Worm (Caenorhabditis elegans) whole organism, L3 larva: Measurements from ENCODE around the gene R08D7.4.

Source experiments
- ceh-16 ChIP-seq: sonication (generic microtip); optimal IDR thresholded peaks from 2 replicates; lab custom pipeline; 2017; ENCODE audit warnings: missing biosample characterization, missing genetic modification characterization
- lsy-12 ChIP-seq: sonication (generic microtip); optimal IDR thresholded peaks from 2 replicates; lab custom pipeline; 2016; ENCODE audit warnings: mild to moderate bottlenecking, missing genetic modification characterization, missing compliant biosample characterization
- mdl-1 ChIP-seq: fragments of 150-350 bp; optimal IDR thresholded peaks from 2 replicates; lab custom pipeline; 2014; ENCODE audit warnings: missing biosample characterization, missing genetic modification characterization
- nfya-1 ChIP-seq: sonication (generic microtip); optimal IDR thresholded peaks from 2 replicates; lab custom pipeline; 2017; ENCODE audit warnings: missing genetic modification characterization, mild to moderate bottlenecking, missing compliant biosample characterization, antibody characterized with exemption, moderate library complexity; ENCODE audit not compliant: insufficient read depth
- nhr-237 ChIP-seq: fragments of 150-350 bp; optimal IDR thresholded peaks from 2 replicates; lab custom pipeline; 2014; ENCODE audit warnings: missing biosample characterization, missing genetic modification characterization
- nhr-28 ChIP-seq: fragments of 150-350 bp; optimal IDR thresholded peaks from 2 replicates; lab custom pipeline; 2014; ENCODE audit warnings: missing biosample characterization, missing genetic modification characterization
- snpc-4 ChIP-seq: fragments of 150-350 bp; optimal IDR thresholded peaks from 2 replicates; lab custom pipeline; 2014; ENCODE audit warnings: missing biosample characterization, missing genetic modification characterization

ce11 chrIII:8933696-8934095, 38.0 kb upstream of the R08D7.4 start:
- no peak for TF ChIP-seq nhr-237
- TF ChIP-seq lsy-12 (tag; lab: Kevin White, UChicago) = no peak
- TF ChIP-seq mdl-1 (tag; lab: Kevin White, UChicago) = no peak
- peak; percentile 5 for TF ChIP-seq nfya-1
- TF ChIP-seq snpc-4 (tag; lab: Kevin White, UChicago) = no peak
- TF ChIP-seq ceh-16 = no peak
- TF ChIP-seq nhr-28 (tag; lab: Kevin White, UChicago) = no peak
